Fruit fly (Drosophila melanogaster) whole organism, adult: ENCODE measurements around the gene APC7.
A peak's percentile ranks its signal among the peaks of the same experiment; 100 is the strongest.

Experiments used
- Crg-1 ChIP-seq: fragments of 200-800 bp; sonication (Bioruptor generic); optimal IDR thresholded peaks from 2 replicates; lab custom pipeline; 2016; ENCODE audit warnings: missing biosample characterization, missing genetic modification characterization
- bab1 ChIP-seq: fragments of 200-800 bp; sonication (Bioruptor generic); optimal IDR thresholded peaks from 3 replicates; lab custom pipeline; 2019; ENCODE audit warnings: missing biosample characterization, mild to moderate bottlenecking, missing genetic modification characterization, moderate library complexity
- cic ChIP-seq: fragments of 200-800 bp; sonication (Bioruptor generic); optimal IDR thresholded peaks from 2 replicates; lab custom pipeline; 2017; ENCODE audit warnings: missing biosample characterization, mild to moderate bottlenecking, missing genetic modification characterization, moderate library complexity

dm6 chrX:6641602-6642001 lies 44.7 kb downstream of the APC7 start:
- TF ChIP-seq bab1 (GFP tag; lab: Kevin White, UChicago) (peak; percentile 88), Crg-1 (GFP tag; lab: Kevin White, UChicago) (no peak), cic (GFP tag; lab: Kevin White, UChicago) (no peak)
